Fruit fly (Drosophila melanogaster) S2 (cell line): ENCODE results near the gene Tim8.

Experiments
- CG8478 ChIP-seq: fragments of >200 bp; optimal IDR thresholded peaks from 2 replicates; lab custom pipeline; 2018
- CTCF ChIP-seq, 2 experiments: fragments of >200 bp; optimal IDR thresholded peaks; 2 replicates each; lab custom pipeline; 2018

DNA sequence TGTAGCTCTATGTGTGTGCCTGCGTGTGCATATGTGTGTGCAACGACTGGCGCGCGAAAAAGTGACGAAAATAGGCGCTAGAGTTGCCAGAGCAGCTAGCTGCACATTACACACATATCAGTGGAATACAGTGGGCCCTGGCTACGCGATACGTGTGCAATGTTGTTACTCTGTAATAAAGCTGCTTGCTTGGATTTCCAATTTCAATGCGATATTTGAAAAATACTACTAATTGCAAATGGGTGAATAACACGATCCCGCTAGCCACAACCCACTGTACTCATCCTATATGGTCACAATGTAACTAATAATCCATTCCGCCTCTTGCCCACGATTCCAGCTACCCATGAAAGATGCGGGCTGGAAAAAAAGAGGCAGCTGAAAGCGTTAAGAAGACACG lies 16.9 kb upstream of the Tim8 start:
- TF ChIP-seq CG8478 (no peak), CTCF (optimal IDR thresholded peaks at IDR 0.05; lab: Kevin White, UChicago) (no peak)
